Worm (Caenorhabditis elegans) whole organism, L3 larva: ENCODE measurements around the gene srx-50.
A peak's percentile ranks its signal among the peaks of the same experiment; 100 is the strongest.

Source experiments
- R02D3.7 ChIP-seq: fragments of 150-350 bp; optimal IDR thresholded peaks from 2 replicates; lab custom pipeline; 2014; ENCODE audit warnings: missing biosample characterization, missing genetic modification characterization
- ZK546.5 ChIP-seq: sonication (generic microtip); optimal IDR thresholded peaks from 2 replicates; lab custom pipeline; 2017; ENCODE audit warnings: missing biosample characterization, missing genetic modification characterization
- aly-2 ChIP-seq: fragments of 150-350 bp; optimal IDR thresholded peaks from 2 replicates; lab custom pipeline; 2014; ENCODE audit warnings: missing biosample characterization, missing genetic modification characterization
- ama-1 ChIP-seq: fragments of 150-350 bp; optimal IDR thresholded peaks from 2 replicates; lab custom pipeline; 2018
- ceh-16 ChIP-seq: sonication (generic microtip); optimal IDR thresholded peaks from 2 replicates; lab custom pipeline; 2017; ENCODE audit warnings: missing biosample characterization, missing genetic modification characterization
- ceh-28 ChIP-seq: fragments of 150-350 bp; optimal IDR thresholded peaks from 2 replicates; lab custom pipeline; 2014; ENCODE audit warnings: missing biosample characterization, missing genetic modification reagents, missing genetic modification characterization
- ceh-82 ChIP-seq: fragments of 150-350 bp; optimal IDR thresholded peaks from 2 replicates; lab custom pipeline; 2014; ENCODE audit warnings: missing biosample characterization, missing genetic modification characterization
- daf-12 ChIP-seq: fragments of 150-350 bp; optimal IDR thresholded peaks from 2 replicates; lab custom pipeline; 2014; ENCODE audit warnings: missing biosample characterization, missing genetic modification reagents, missing genetic modification characterization
- egl-27 ChIP-seq: sonication (generic microtip); optimal IDR thresholded peaks from 4 replicates; lab custom pipeline; 2017; ENCODE audit warnings: missing biosample characterization, missing genetic modification reagents, missing genetic modification characterization
- egl-5 ChIP-seq: fragments of 150-350 bp; optimal IDR thresholded peaks from 2 replicates; lab custom pipeline; 2017; ENCODE audit warnings: missing biosample characterization, missing genetic modification reagents, missing genetic modification characterization, inconsistent platforms
- elt-1 ChIP-seq: fragments of 150-350 bp; optimal IDR thresholded peaks from 2 replicates; lab custom pipeline; 2014; ENCODE audit warnings: missing biosample characterization, missing genetic modification characterization
- elt-2 ChIP-seq: sonication (generic microtip); optimal IDR thresholded peaks from 2 replicates; lab custom pipeline; 2016; ENCODE audit warnings: missing genetic modification reagents, mild to moderate bottlenecking, missing genetic modification characterization, missing compliant biosample characterization
- elt-3 ChIP-seq, 3 experiments: fragments of 150-350 bp in 1 of 3; sonication (generic microtip) in 2 of 3; optimal IDR thresholded peaks; 2 replicates in 2 of 3; 4 replicates in 1 of 3; lab custom pipeline; 2014 to 2017; ENCODE audit warnings: missing biosample characterization in 3 of 3, missing genetic modification characterization in 3 of 3
- eor-1 ChIP-seq, 2 experiments: fragments of 150-350 bp; optimal IDR thresholded peaks; 2 replicates each; lab custom pipeline; 2014 to 2018; ENCODE audit warnings: missing biosample characterization in 2 of 2, missing genetic modification characterization in 2 of 2
- fkh-10 ChIP-seq: sonication (generic microtip); optimal IDR thresholded peaks from 2 replicates; lab custom pipeline; 2017; ENCODE audit warnings: missing biosample characterization, missing genetic modification reagents, missing genetic modification characterization
- fkh-2 ChIP-seq: fragments of 150-350 bp; optimal IDR thresholded peaks from 2 replicates; lab custom pipeline; 2014; ENCODE audit warnings: missing biosample characterization, missing genetic modification reagents, missing genetic modification characterization
- fos-1 ChIP-seq: fragments of 150-350 bp; optimal IDR thresholded peaks from 2 replicates; lab custom pipeline; 2014; ENCODE audit warnings: missing biosample characterization, missing genetic modification characterization
- hmg-11 ChIP-seq: sonication (generic microtip); optimal IDR thresholded peaks from 2 replicates; lab custom pipeline; 2016; ENCODE audit warnings: missing genetic modification characterization, missing compliant biosample characterization
- jun-1 ChIP-seq: fragments of 150-350 bp; optimal IDR thresholded peaks from 2 replicates; lab custom pipeline; 2014; ENCODE audit warnings: missing biosample characterization, missing genetic modification reagents, missing genetic modification characterization
- lin-15B ChIP-seq: fragments of 150-350 bp; optimal IDR thresholded peaks from 2 replicates; lab custom pipeline; 2014; ENCODE audit warnings: missing biosample characterization, missing genetic modification characterization
- lin-39 ChIP-seq: fragments of 150-350 bp; optimal IDR thresholded peaks from 2 replicates; lab custom pipeline; 2018; ENCODE audit warnings: missing biosample characterization, missing genetic modification reagents, missing genetic modification characterization
- lsy-12 ChIP-seq: sonication (generic microtip); optimal IDR thresholded peaks from 2 replicates; lab custom pipeline; 2016; ENCODE audit warnings: mild to moderate bottlenecking, missing genetic modification characterization, missing compliant biosample characterization
- mdl-1 ChIP-seq: fragments of 150-350 bp; optimal IDR thresholded peaks from 2 replicates; lab custom pipeline; 2014; ENCODE audit warnings: missing biosample characterization, missing genetic modification characterization
- mml-1 ChIP-seq: fragments of 150-350 bp; sonication (generic microtip); optimal IDR thresholded peaks from 3 replicates; lab custom pipeline; 2014; ENCODE audit warnings: missing biosample characterization, missing genetic modification characterization
- nfya-1 ChIP-seq: sonication (generic microtip); optimal IDR thresholded peaks from 2 replicates; lab custom pipeline; 2017; ENCODE audit warnings: missing genetic modification characterization, mild to moderate bottlenecking, missing compliant biosample characterization, antibody characterized with exemption, moderate library complexity; ENCODE audit not compliant: insufficient read depth
- nhr-12 ChIP-seq: fragments of 150-350 bp; optimal IDR thresholded peaks from 2 replicates; lab custom pipeline; 2014; ENCODE audit warnings: missing biosample characterization, missing genetic modification characterization
- nhr-23 ChIP-seq: fragments of 150-350 bp; optimal IDR thresholded peaks from 2 replicates; lab custom pipeline; 2014; ENCODE audit warnings: missing biosample characterization, missing genetic modification reagents, missing genetic modification characterization
- nhr-237 ChIP-seq: fragments of 150-350 bp; optimal IDR thresholded peaks from 2 replicates; lab custom pipeline; 2014; ENCODE audit warnings: missing biosample characterization, missing genetic modification characterization
- nhr-25 ChIP-seq: sonication (generic microtip); optimal IDR thresholded peaks from 2 replicates; lab custom pipeline; 2017; ENCODE audit warnings: missing biosample characterization, missing genetic modification characterization
- nhr-28 ChIP-seq: fragments of 150-350 bp; optimal IDR thresholded peaks from 2 replicates; lab custom pipeline; 2014; ENCODE audit warnings: missing biosample characterization, missing genetic modification characterization
- nhr-43 ChIP-seq: sonication (generic microtip); optimal IDR thresholded peaks from 2 replicates; lab custom pipeline; 2016; ENCODE audit warnings: mild to moderate bottlenecking, missing genetic modification characterization, missing compliant biosample characterization; ENCODE audit not compliant: poor library complexity, severe bottlenecking
- nhr-67 ChIP-seq: fragments of 150-350 bp; optimal IDR thresholded peaks from 2 replicates; lab custom pipeline; 2014; ENCODE audit warnings: missing biosample characterization, missing genetic modification characterization
- nhr-76 ChIP-seq: fragments of 150-350 bp; sonication (generic microtip); optimal IDR thresholded peaks from 5 replicates; lab custom pipeline; 2014; ENCODE audit warnings: missing biosample characterization, missing genetic modification characterization
- nhr-77 ChIP-seq: fragments of 150-350 bp; optimal IDR thresholded peaks from 2 replicates; lab custom pipeline; 2014; ENCODE audit warnings: missing biosample characterization, missing genetic modification characterization
- pha-4 ChIP-seq: fragments of 150-350 bp; optimal IDR thresholded peaks from 2 replicates; lab custom pipeline; 2014; ENCODE audit warnings: missing biosample characterization, missing genetic modification reagents, missing genetic modification characterization
- pqm-1 ChIP-seq: fragments of 150-350 bp; optimal IDR thresholded peaks from 2 replicates; lab custom pipeline; 2017; ENCODE audit warnings: missing biosample characterization, missing genetic modification characterization, inconsistent platforms
- skn-1 ChIP-seq: fragments of 150-350 bp; optimal IDR thresholded peaks from 2 replicates; lab custom pipeline; 2014; ENCODE audit warnings: missing biosample characterization, missing genetic modification characterization
- snpc-4 ChIP-seq: fragments of 150-350 bp; optimal IDR thresholded peaks from 2 replicates; lab custom pipeline; 2014; ENCODE audit warnings: missing biosample characterization, missing genetic modification characterization
- tbx-2 ChIP-seq: sonication (generic microtip); optimal IDR thresholded peaks from 2 replicates; lab custom pipeline; 2016; ENCODE audit warnings: mild to moderate bottlenecking, missing genetic modification characterization, missing compliant biosample characterization
- unc-39 ChIP-seq: sonication (generic microtip); optimal IDR thresholded peaks from 4 replicates; lab custom pipeline; 2017; ENCODE audit warnings: missing biosample characterization, missing genetic modification characterization
- unc-62 ChIP-seq: fragments of 150-350 bp; sonication (generic microtip); optimal IDR thresholded peaks from 4 replicates; lab custom pipeline; 2014; ENCODE audit warnings: missing biosample characterization, missing genetic modification reagents, missing genetic modification characterization
- zag-1 ChIP-seq: fragments of 150-350 bp; optimal IDR thresholded peaks from 2 replicates; lab custom pipeline; 2014; ENCODE audit warnings: missing biosample characterization, missing genetic modification characterization
- ztf-4 ChIP-seq: fragments of 150-350 bp; optimal IDR thresholded peaks from 2 replicates; lab custom pipeline; 2014; ENCODE audit warnings: missing biosample characterization, missing genetic modification characterization

srx-50 gene

DNA sequence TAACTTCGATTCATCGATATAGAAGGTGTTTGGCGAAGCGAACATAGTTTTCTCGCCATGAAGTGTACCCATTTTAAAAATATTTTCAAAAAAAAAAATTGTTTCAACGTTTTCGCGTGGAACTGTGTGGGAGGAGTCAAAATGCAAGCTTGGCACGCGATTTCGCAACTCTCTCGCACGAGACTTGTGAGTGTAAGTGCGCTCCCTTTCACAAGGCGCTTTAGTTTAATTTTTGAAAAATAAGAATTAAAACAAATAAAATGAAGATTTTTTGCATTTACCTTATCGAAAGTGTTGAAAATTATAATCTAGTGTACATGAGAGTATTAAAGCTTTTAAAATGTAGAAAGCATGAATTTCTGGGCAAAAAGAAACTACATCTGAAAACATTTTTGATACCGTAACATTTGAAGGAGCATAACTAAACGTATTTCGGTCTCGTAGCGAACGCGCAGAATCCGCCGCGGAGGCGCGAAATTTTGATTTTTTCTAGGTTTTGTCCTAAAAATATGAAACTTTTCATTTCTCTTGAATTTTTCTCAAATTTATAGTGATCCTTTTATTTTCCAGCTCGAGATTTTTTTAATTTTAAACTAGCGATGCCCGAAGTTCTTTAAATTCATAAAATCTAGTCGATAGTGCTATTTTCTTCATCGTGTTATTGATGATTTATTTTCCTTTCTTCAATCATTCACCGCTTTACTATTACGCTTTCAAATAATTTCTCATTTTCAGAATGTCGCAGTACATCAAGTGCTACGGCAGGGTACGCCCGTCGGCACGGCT, 18.1 kb upstream of the srx-50 start, which contains the start of the genes cogc-2 and klp-18:
cogc-2 (minus strand) TSS at position 105 of the 786 bp plus-strand sequence.
klp-18 (plus strand) TSS at position 736 of the 786 bp plus-strand sequence.
- TF ChIP-seq nhr-23 (tag; lab: Kevin White, UChicago) (peak; percentile 85), fkh-2 (tag; lab: Kevin White, UChicago) (no peak), lsy-12 (peak; percentile 68), nfya-1 (tag; lab: Kevin White, UChicago) (peak; percentile 88), lin-39 (peak; percentile 32), elt-1 (tag; lab: Kevin White, UChicago) (no peak), elt-2 (tag; lab: Kevin White, UChicago) (peak; percentile 47), snpc-4 (peak; percentile 83), fos-1 (no peak), tbx-2 (tag; lab: Kevin White, UChicago) (peak; percentile 30), elt-3 (tag; optimal IDR thresholded peaks at IDR 0.05; lab: Kevin White, UChicago) (no peak), ceh-28 (peak; percentile 39), lin-15B (tag; lab: Kevin White, UChicago) (peak; percentile 89), nhr-77 (no peak), egl-5 (tag; lab: Kevin White, UChicago) (peak; percentile 79), nhr-25 (tag; lab: Kevin White, UChicago) (peak; percentile 80), R02D3.7 (tag; lab: Kevin White, UChicago) (peak; percentile 58), hmg-11 (tag; lab: Kevin White, UChicago) (peak; percentile 91), nhr-43 (peak; percentile 79), skn-1 (tag; lab: Kevin White, UChicago) (peak; percentile 87), nhr-67 (tag; lab: Kevin White, UChicago) (no peak), pha-4 (tag; lab: Kevin White, UChicago) (peak; percentile 93), fkh-10 (peak; percentile 38), pqm-1 (tag; lab: Kevin White, UChicago) (peak; percentile 36), nhr-76 (tag; lab: Kevin White, UChicago) (no peak), egl-27 (tag; lab: Kevin White, UChicago) (no peak), ceh-82 (tag; lab: Kevin White, UChicago) (peak; percentile 30), jun-1 (tag; lab: Kevin White, UChicago) (peak; percentile 27)

DNA sequence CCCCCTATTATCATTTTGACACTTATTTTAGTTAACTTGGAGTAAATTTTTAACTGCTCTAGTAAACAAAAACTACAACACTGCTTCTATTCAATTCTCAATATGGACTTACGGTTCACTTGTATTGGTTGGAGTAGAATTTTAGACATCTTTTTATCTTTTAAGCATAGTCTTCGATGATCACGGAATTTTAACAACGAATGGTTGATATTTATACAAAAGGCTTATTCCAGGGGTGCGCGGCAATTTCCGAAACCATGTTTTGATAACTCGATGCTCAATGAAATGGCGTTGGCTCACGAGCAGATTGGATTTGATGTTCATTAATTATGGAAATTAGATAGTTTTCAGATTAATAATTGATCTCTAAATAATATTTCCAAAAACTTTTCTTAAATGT, 14.3 kb upstream of the srx-50 start:
- TF ChIP-seq nhr-23 (tag; lab: Kevin White, UChicago) (no peak), pqm-1 (tag; lab: Kevin White, UChicago) (no peak), daf-12 (tag; lab: Kevin White, UChicago) (no peak), fkh-2 (tag; lab: Kevin White, UChicago) (no peak), zag-1 (tag; lab: Kevin White, UChicago) (no peak), nhr-77 (no peak), elt-3 (tag; optimal IDR thresholded peaks at IDR 0.05; lab: Kevin White, UChicago) (no peak), ceh-28 (no peak), nhr-12 (tag; lab: Kevin White, UChicago) (no peak), ceh-82 (tag; lab: Kevin White, UChicago) (no peak), mdl-1 (tag; lab: Kevin White, UChicago) (no peak), R02D3.7 (tag; lab: Kevin White, UChicago) (no peak), ama-1 (lab: Kevin White, UChicago) (no peak), skn-1 (tag; lab: Kevin White, UChicago) (no peak), nhr-28 (no peak), ceh-16 (no peak)

DNA sequence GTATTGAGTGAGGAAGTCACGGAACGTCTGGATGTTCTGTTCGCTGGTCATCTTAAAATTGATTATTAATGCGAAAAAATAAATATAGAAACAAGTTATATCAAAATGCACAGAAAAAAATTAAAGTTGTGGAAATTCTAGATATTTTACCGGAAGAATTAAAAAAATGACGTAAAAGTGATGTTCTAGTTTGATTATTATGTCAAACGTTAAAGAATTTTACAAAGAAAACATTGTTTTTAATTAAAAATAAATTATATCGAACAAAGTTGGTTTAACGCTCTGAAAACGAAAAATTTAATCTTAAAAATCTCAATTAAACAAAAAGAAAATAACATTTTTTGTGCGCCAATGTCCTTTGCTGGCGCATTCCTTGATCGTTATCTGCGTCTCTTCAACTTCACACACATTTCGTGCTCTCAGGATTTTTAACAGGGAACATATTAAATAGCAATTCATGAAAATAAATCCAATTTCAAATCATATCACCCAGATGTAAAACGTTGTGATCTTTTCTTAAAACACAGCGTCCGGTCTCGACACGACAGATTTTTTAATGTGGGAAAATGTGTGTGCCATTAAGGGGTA, 13.1 kb upstream of the srx-50 start, which contains the start of gene tin-9.1:
tin-9.1 (minus strand) TSS at position 51 of the 588 bp plus-strand sequence.
- TF ChIP-seq lsy-12: no peak
- no peak for TF ChIP-seq eor-1 (tag; optimal IDR thresholded peaks at IDR 0.05; lab: Kevin White, UChicago)
- no peak for TF ChIP-seq ceh-16
- TF ChIP-seq daf-12 (tag; lab: Kevin White, UChicago): no peak
- TF ChIP-seq mml-1: no peak
- TF ChIP-seq mdl-1 (tag; lab: Kevin White, UChicago): no peak
- peak; percentile 84 for TF ChIP-seq nfya-1 (tag; lab: Kevin White, UChicago)
- peak; percentile 89 for TF ChIP-seq pha-4 (tag; lab: Kevin White, UChicago)
- TF ChIP-seq jun-1 (tag; lab: Kevin White, UChicago): peak; percentile 47
- no peak for TF ChIP-seq nhr-237 (tag; lab: Kevin White, UChicago)
- TF ChIP-seq ZK546.5: no peak
- peak; percentile 80 for TF ChIP-seq nhr-23 (tag; lab: Kevin White, UChicago)
- no peak for TF ChIP-seq nhr-77
- TF ChIP-seq R02D3.7 (tag; lab: Kevin White, UChicago): peak; percentile 2
- TF ChIP-seq lin-39: no peak
- TF ChIP-seq nhr-67 (tag; lab: Kevin White, UChicago): no peak
- no peak for TF ChIP-seq ama-1 (lab: Kevin White, UChicago)
- no peak for TF ChIP-seq ceh-82 (tag; lab: Kevin White, UChicago)
- no peak for TF ChIP-seq elt-3 (tag; optimal IDR thresholded peaks at IDR 0.05; lab: Kevin White, UChicago)
- no peak for TF ChIP-seq unc-62 (GFP tag; lab: Kevin White, UChicago)
- no peak for TF ChIP-seq fkh-2 (tag; lab: Kevin White, UChicago)
- no peak for TF ChIP-seq unc-39 (tag; lab: Kevin White, UChicago)
- TF ChIP-seq zag-1 (tag; lab: Kevin White, UChicago): no peak
- no peak for TF ChIP-seq egl-27 (tag; lab: Kevin White, UChicago)
- TF ChIP-seq fos-1: no peak
- peak; percentile 34 for TF ChIP-seq elt-2 (tag; lab: Kevin White, UChicago)
- TF ChIP-seq ztf-4: no peak
- peak; percentile 35 for TF ChIP-seq nhr-43
- TF ChIP-seq aly-2 (tag; lab: Kevin White, UChicago): no peak
- TF ChIP-seq nhr-25 (tag; lab: Kevin White, UChicago): peak; percentile 55
